Worm (Caenorhabditis elegans) whole organism, early embryonic: Measurements from ENCODE around the gene tbc-14.

ENCODE experiments used
- B0310.2 ChIP-seq: sonication (generic microtip); optimal IDR thresholded peaks from 2 replicates; lab custom pipeline; 2016; ENCODE audit warnings: mild to moderate bottlenecking, missing genetic modification characterization, missing compliant biosample characterization
- F13C5.2 ChIP-seq: sonication (generic microtip); optimal IDR thresholded peaks from 2 replicates; lab custom pipeline; 2017; ENCODE audit warnings: mild to moderate bottlenecking, missing genetic modification characterization, inconsistent platforms, missing compliant biosample characterization
- aly-1 ChIP-seq: sonication (generic microtip); optimal IDR thresholded peaks from 2 replicates; lab custom pipeline; 2016; ENCODE audit warnings: missing genetic modification characterization, missing compliant biosample characterization
- ama-1 ChIP-seq: fragments of 150-350 bp; optimal IDR thresholded peaks from 2 replicates; lab custom pipeline; 2014
- ceh-13 ChIP-seq: fragments of 200-800 bp; sonication (Bioruptor generic); optimal IDR thresholded peaks from 2 replicates; lab custom pipeline; 2018; ENCODE audit warnings: mild to moderate bottlenecking, missing genetic modification characterization, missing compliant biosample characterization
- ceh-36 ChIP-seq: sonication (generic microtip); optimal IDR thresholded peaks from 2 replicates; lab custom pipeline; 2016; ENCODE audit warnings: missing genetic modification characterization, inconsistent platforms, missing compliant biosample characterization
- ets-7 ChIP-seq: sonication (generic microtip); optimal IDR thresholded peaks from 2 replicates; lab custom pipeline; 2016; ENCODE audit warnings: missing genotype, missing genetic modification characterization, missing compliant biosample characterization
- flt-1 ChIP-seq: fragments of 200-800 bp; sonication (Bioruptor generic); IDR thresholded peaks from 2 replicates; pipeline ENCODE4 v1.3.6; 2022; ENCODE audit warnings: missing genetic modification characterization, missing compliant biosample characterization
- hmbx-1 ChIP-seq: sonication (generic microtip); optimal IDR thresholded peaks from 2 replicates; lab custom pipeline; 2016; ENCODE audit warnings: mild to moderate bottlenecking, missing genetic modification characterization, missing compliant biosample characterization
- hmg-4 ChIP-seq: fragments of 200-800 bp; sonication (Bioruptor generic); optimal IDR thresholded peaks from 2 replicates; lab custom pipeline; 2018; ENCODE audit warnings: mild to moderate bottlenecking, missing genetic modification characterization, missing compliant biosample characterization
- hnd-1 ChIP-seq: sonication (generic microtip); optimal IDR thresholded peaks from 2 replicates; lab custom pipeline; 2016; ENCODE audit warnings: missing genetic modification characterization, missing compliant biosample characterization
- pes-1 ChIP-seq: fragments of 200-800 bp; sonication (Bioruptor generic); IDR thresholded peaks from 2 replicates; pipeline ENCODE4 v1.3.6; 2022; ENCODE audit warnings: missing genetic modification reagents, missing genetic modification characterization, missing compliant biosample characterization
- scrt-1 ChIP-seq: fragments of 200-800 bp; sonication (Bioruptor generic); IDR thresholded peaks from 2 replicates; pipeline ENCODE4 v1.3.6; 2022; ENCODE audit warnings: missing genetic modification characterization, missing compliant biosample characterization
- sea-1 ChIP-seq: fragments of 200-800 bp; sonication (Bioruptor generic); conservative IDR thresholded peaks from 2 replicates; pipeline ENCODE4 v1.3.6; 2022; ENCODE audit warnings: missing genetic modification characterization, missing compliant biosample characterization
- tbx-11 ChIP-seq: fragments of 200-800 bp; sonication (Bioruptor generic); IDR thresholded peaks from 2 replicates; pipeline ENCODE4 v1.3.6; 2022; ENCODE audit warnings: missing genetic modification characterization, missing compliant biosample characterization
- tbx-37 ChIP-seq: fragments of 200-800 bp; sonication (Bioruptor generic); conservative IDR thresholded peaks from 2 replicates; pipeline ENCODE4 v1.3.6; 2022; ENCODE audit warnings: missing genetic modification reagents, missing genetic modification characterization, missing compliant biosample characterization
- tra-4 ChIP-seq: sonication (generic microtip); optimal IDR thresholded peaks from 2 replicates; lab custom pipeline; 2017; ENCODE audit warnings: missing genetic modification characterization, missing compliant biosample characterization

tbc-14 gene

ce11 chrII:13485119-13485518 is 37.7 kb upstream of the tbc-14 start:
- TF ChIP-seq tbx-37 (GFP tag; lab: Robert Waterston, UW) (no peak), ama-1 (lab: Kevin White, UChicago) (no peak), ceh-13 (GFP tag; lab: Kevin White, UChicago) (no peak)

ce11 chrII:13484108-13484507 is 36.7 kb upstream of the tbc-14 start:
- TF ChIP-seq ets-7 (tag; lab: Kevin White, UChicago): no peak
- TF ChIP-seq scrt-1 (GFP tag; lab: Robert Waterston, UW): no peak
- TF ChIP-seq hmg-4 (GFP tag; lab: Kevin White, UChicago): no peak
- no peak for TF ChIP-seq hnd-1 (tag; lab: Kevin White, UChicago)
- TF ChIP-seq ama-1 (lab: Kevin White, UChicago): no peak
- TF ChIP-seq aly-1 (tag; lab: Kevin White, UChicago): no peak
- no peak for TF ChIP-seq B0310.2 (tag; lab: Kevin White, UChicago)
- TF ChIP-seq ceh-36 (tag; lab: Kevin White, UChicago): no peak
- TF ChIP-seq sea-1 (GFP tag; lab: Robert Waterston, UW): no peak
- no peak for TF ChIP-seq flt-1 (GFP tag; lab: Robert Waterston, UW)
- TF ChIP-seq tra-4 (tag; lab: Kevin White, UChicago): no peak
- TF ChIP-seq pes-1 (GFP tag; lab: Robert Waterston, UW): no peak
- TF ChIP-seq tbx-37 (GFP tag; lab: Robert Waterston, UW): no peak
- no peak for TF ChIP-seq ceh-13 (GFP tag; lab: Kevin White, UChicago)
- no peak for TF ChIP-seq tbx-11

DNA sequence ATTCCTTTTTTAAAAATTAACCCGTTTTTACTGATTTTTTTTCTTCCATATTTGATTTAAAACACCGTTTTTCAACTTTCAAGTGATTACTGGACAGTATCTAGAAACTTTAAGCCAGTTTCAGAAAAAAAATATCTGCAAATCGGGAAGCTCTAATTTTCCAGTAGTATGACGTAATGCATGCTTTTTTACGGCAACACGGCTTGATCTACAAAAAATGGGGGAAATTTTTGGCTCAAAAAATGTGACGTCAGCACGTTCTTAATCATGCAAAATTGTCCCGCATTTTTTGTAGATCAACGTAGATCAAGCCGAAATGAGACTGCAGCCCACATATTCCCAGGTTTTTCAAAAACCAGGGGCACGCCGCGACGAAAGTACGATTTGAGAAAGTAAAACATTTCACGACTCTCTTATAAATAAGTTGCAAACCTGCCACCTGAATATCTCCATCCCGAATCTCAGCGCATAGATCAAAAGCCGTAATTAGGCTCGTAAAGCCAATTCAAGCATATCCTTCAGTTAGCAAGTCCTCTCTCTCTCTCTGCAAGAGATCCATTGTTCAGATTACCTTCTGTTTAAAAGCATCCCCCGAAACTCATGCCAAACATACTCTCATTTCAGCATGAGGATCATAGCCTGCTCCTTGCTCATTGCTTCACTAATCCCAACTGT is 34.5 kb upstream of the tbc-14 start, which contains the start of gene E01G4.6:
E01G4.6 (plus strand) TSS at position 625 of the 675 bp plus-strand sequence.
- TF ChIP-seq B0310.2 (tag; lab: Kevin White, UChicago): no peak
- TF ChIP-seq ceh-36 (tag; lab: Kevin White, UChicago): no peak
- no peak for TF ChIP-seq aly-1 (tag; lab: Kevin White, UChicago)
- TF ChIP-seq tra-4 (tag; lab: Kevin White, UChicago): no peak
- no peak for TF ChIP-seq hmbx-1
- no peak for TF ChIP-seq pes-1 (GFP tag; lab: Robert Waterston, UW)
- no peak for TF ChIP-seq F13C5.2 (tag; lab: Kevin White, UChicago)
- no peak for TF ChIP-seq hmg-4 (GFP tag; lab: Kevin White, UChicago)
- TF ChIP-seq hnd-1 (tag; lab: Kevin White, UChicago): no peak
- TF ChIP-seq tbx-37 (GFP tag; lab: Robert Waterston, UW): no peak
- no peak for TF ChIP-seq flt-1 (GFP tag; lab: Robert Waterston, UW)
- TF ChIP-seq scrt-1 (GFP tag; lab: Robert Waterston, UW): no peak
- no peak for TF ChIP-seq ets-7 (tag; lab: Kevin White, UChicago)
- TF ChIP-seq sea-1 (GFP tag; lab: Robert Waterston, UW): no peak
- TF ChIP-seq tbx-11: no peak
- TF ChIP-seq ama-1 (lab: Kevin White, UChicago): no peak
- no peak for TF ChIP-seq ceh-13 (GFP tag; lab: Kevin White, UChicago)

ce11 chrII:13479424-13479823 is 32.0 kb upstream of the tbc-14 start:
- TF ChIP-seq hmg-4 (GFP tag; lab: Kevin White, UChicago): no peak
- TF ChIP-seq hnd-1 (tag; lab: Kevin White, UChicago): no peak

ce11 chrII:13477230-13477629 is 29.8 kb upstream of the tbc-14 start:
- no peak for TF ChIP-seq pes-1 (GFP tag; lab: Robert Waterston, UW)
- TF ChIP-seq hnd-1 (tag; lab: Kevin White, UChicago): no peak
- no peak for TF ChIP-seq flt-1 (GFP tag; lab: Robert Waterston, UW)
- no peak for TF ChIP-seq hmg-4 (GFP tag; lab: Kevin White, UChicago)
- TF ChIP-seq F13C5.2 (tag; lab: Kevin White, UChicago): peak; percentile 3

DNA sequence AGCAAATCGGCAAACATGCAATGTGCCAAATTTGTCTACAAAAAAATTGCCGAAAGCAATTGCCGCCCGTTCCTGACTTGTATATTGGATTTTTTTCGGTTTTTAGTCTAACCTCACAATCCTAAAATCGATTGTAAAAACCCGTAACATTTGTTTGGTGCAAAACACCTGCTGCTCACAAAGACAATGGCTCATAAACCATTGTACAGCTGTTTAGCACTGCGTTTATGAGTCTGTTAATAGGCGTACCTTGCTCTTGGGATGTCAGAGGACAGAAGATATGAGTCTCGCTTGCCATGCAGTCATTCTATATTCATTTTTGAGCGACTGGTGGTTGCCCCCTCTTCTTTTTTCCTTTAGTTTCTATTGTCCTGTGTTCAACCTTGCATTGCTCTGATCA is 24.7 kb upstream of the tbc-14 start, which contains the start of gene E01G4.5:
E01G4.5 (plus strand) TSS at position 301 of the 400 bp plus-strand sequence.
- TF ChIP-seq B0310.2 (tag; lab: Kevin White, UChicago) (no peak), ets-7 (tag; lab: Kevin White, UChicago) (no peak), hnd-1 (tag; lab: Kevin White, UChicago) (no peak), tbx-37 (GFP tag; lab: Robert Waterston, UW) (no peak), flt-1 (GFP tag; lab: Robert Waterston, UW) (no peak), F13C5.2 (tag; lab: Kevin White, UChicago) (no peak), sea-1 (GFP tag; lab: Robert Waterston, UW) (no peak), scrt-1 (GFP tag; lab: Robert Waterston, UW) (no peak), tra-4 (tag; lab: Kevin White, UChicago) (no peak), ama-1 (lab: Kevin White, UChicago) (no peak), hmg-4 (GFP tag; lab: Kevin White, UChicago) (no peak), aly-1 (tag; lab: Kevin White, UChicago) (no peak), tbx-11 (no peak), pes-1 (GFP tag; lab: Robert Waterston, UW) (no peak), hmbx-1 (no peak), ceh-36 (tag; lab: Kevin White, UChicago) (no peak), ceh-13 (GFP tag; lab: Kevin White, UChicago) (no peak)

- TF ChIP-seq ama-1 (lab: Kevin White, UChicago): no peak
- TF ChIP-seq hnd-1 (tag; lab: Kevin White, UChicago): no peak
- TF ChIP-seq scrt-1 (GFP tag; lab: Robert Waterston, UW): no peak
- no peak for TF ChIP-seq ceh-13 (GFP tag; lab: Kevin White, UChicago)
These were observed 23.3 kb upstream of the tbc-14 start for ce11 chrII:13470655-13471054.
